Worm (Caenorhabditis elegans): ENCODE data around the gene T24H7.9.

DNA sequence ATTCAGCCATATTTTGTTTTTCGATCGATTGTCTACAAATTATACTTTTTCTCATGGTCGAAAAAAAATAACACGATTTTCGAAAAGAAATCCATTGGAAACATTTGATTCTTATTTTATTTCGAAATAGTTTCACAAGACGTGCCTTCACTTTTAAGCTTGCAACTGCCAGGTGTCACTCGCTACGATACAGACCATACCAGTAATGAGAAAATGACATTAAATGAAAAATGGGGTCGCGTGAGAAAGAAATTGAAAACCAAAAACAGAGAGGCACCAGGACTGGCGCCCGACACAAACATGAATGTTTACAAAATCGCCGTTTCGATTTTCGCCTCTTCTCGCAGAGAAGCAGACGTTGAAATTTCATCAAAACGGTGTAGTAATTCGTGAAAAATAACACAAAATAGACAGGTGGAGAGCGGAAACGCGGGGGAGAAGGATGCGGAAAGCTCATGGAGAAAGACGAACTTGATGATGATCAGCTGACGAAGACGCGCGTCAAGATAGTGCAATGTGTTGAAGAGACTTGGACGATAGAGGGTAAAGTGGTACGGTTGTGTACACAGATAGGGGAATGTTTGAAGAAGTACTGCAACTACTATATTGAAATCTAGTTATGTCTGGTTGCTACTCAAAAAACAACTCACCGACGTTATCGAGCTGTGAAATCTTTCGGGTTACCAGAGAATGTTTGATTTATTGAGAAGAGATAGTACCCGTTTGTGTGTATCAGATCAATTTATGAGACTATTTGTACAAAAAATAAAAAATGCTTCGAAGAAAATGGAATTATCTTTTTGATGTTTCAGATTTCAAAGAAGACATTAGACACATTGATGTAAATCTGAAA, 1.0 kb upstream of the T24H7.9 start:
- TF ChIP-seq unc-62 (GFP tag; optimal IDR thresholded peaks at IDR 0.05), result no peak
- TF ChIP-seq nhr-2 (tag; optimal IDR thresholded peaks at IDR 0.05), result no peak
- no peak for TF ChIP-seq lin-32 (GFP tag; optimal IDR thresholded peaks at IDR 0.05)
- TF ChIP-seq ceh-39 (tag; optimal IDR thresholded peaks at IDR 0.05), result no peak
- TF ChIP-seq pha-4 (tag; optimal IDR thresholded peaks at IDR 0.05), result no peak
- TF ChIP-seq cnd-1 (tag; optimal IDR thresholded peaks at IDR 0.05), result no peak
- no peak for TF ChIP-seq blmp-1 (tag; optimal IDR thresholded peaks at IDR 0.05)
- TF ChIP-seq elt-3 (tag; optimal IDR thresholded peaks at IDR 0.05), result no peak
- TF ChIP-seq snpc-4 (tag; optimal IDR thresholded peaks at IDR 0.05), result no peak
- TF ChIP-seq drap-1 (GFP tag; optimal IDR thresholded peaks at IDR 0.05), result no peak
- TF ChIP-seq lsy-2 (tag; optimal IDR thresholded peaks at IDR 0.05), result no peak
- TF ChIP-seq mab-5 (tag; optimal IDR thresholded peaks at IDR 0.05), result no peak
